Worm (Caenorhabditis elegans) whole organism, late embryonic: ENCODE results near the gene C05E11.7.
A peak's percentile ranks its signal among the peaks of the same experiment; 100 is the strongest.

Experiments
- K02D7.2 ChIP-seq: sonication (generic microtip); optimal IDR thresholded peaks from 2 replicates; lab custom pipeline; 2017; ENCODE audit warnings: mild to moderate bottlenecking, missing genetic modification characterization, missing compliant biosample characterization
- ama-1 ChIP-seq: fragments of 150-350 bp; optimal IDR thresholded peaks from 2 replicates; lab custom pipeline; 2014
- ceh-18 ChIP-seq: sonication (generic microtip); optimal IDR thresholded peaks from 2 replicates; lab custom pipeline; 2016; ENCODE audit warnings: missing genetic modification characterization, missing compliant biosample characterization
- ceh-22 ChIP-seq: sonication (generic microtip); optimal IDR thresholded peaks from 2 replicates; lab custom pipeline; 2017; ENCODE audit warnings: missing biosample characterization, missing genetic modification characterization
- dve-1 ChIP-seq: sonication (generic microtip); optimal IDR thresholded peaks from 2 replicates; lab custom pipeline; 2017; ENCODE audit warnings: antibody characterized with exemption, mild to moderate bottlenecking, missing genetic modification characterization, missing compliant biosample characterization
- elt-2 ChIP-seq: sonication (generic microtip); optimal IDR thresholded peaks from 2 replicates; lab custom pipeline; 2016; ENCODE audit warnings: missing genetic modification reagents, missing genetic modification characterization, missing compliant biosample characterization
- hlh-6 ChIP-seq: sonication (generic microtip); optimal IDR thresholded peaks from 2 replicates; lab custom pipeline; 2016; ENCODE audit warnings: missing genotype, missing genetic modification characterization, missing compliant biosample characterization
- lin-11 ChIP-seq: fragments of 200-800 bp; sonication (Bioruptor generic); optimal IDR thresholded peaks from 2 replicates; lab custom pipeline; 2018; ENCODE audit warnings: mild to moderate bottlenecking, missing genetic modification characterization, missing compliant biosample characterization
- nhr-11 ChIP-seq: fragments of 150-350 bp; optimal IDR thresholded peaks from 2 replicates; lab custom pipeline; 2014; ENCODE audit warnings: missing biosample characterization, missing genetic modification characterization
- pqm-1 ChIP-seq: sonication (generic microtip); optimal IDR thresholded peaks from 2 replicates; lab custom pipeline; 2016; ENCODE audit warnings: missing genetic modification characterization, missing compliant biosample characterization
- tbx-2 ChIP-seq: sonication (generic microtip); optimal IDR thresholded peaks from 2 replicates; lab custom pipeline; 2016; ENCODE audit warnings: missing genetic modification characterization, missing compliant biosample characterization
- tbx-7 ChIP-seq: sonication (generic microtip); optimal IDR thresholded peaks from 2 replicates; lab custom pipeline; 2016; ENCODE audit warnings: missing genotype, missing genetic modification characterization, missing compliant biosample characterization
- unc-86 ChIP-seq: sonication (generic microtip); optimal IDR thresholded peaks from 2 replicates; lab custom pipeline; 2016; ENCODE audit warnings: missing genetic modification characterization, missing compliant biosample characterization

DNA sequence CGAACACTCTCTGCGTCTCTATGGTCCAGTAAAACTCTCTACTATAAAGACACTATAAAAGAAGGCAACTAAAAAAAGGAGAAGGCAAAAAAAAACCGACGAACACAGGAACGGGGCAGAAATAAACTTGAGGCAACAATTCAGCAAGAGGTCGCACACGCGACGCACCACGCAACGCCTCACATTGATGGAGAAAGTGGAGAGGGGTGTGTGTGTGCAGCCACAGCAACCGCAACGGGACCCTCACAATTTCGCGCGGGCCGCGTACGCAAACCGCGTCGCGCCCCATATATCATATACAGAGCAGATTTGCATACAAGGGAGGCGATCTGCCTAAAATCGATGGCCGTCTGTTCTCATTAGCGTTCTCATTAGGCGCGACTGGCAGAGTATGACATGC, 31.4 kb upstream of the C05E11.7 start:
- TF ChIP-seq tbx-2 (tag; lab: Kevin White, UChicago) = peak; percentile 89
- TF ChIP-seq elt-2 = no peak
- TF ChIP-seq nhr-11 (tag; lab: Kevin White, UChicago) = no peak
- TF ChIP-seq dve-1 (tag; lab: Kevin White, UChicago) = no peak
- TF ChIP-seq ceh-18 = peak; percentile 22
- no peak for TF ChIP-seq ama-1 (lab: Kevin White, UChicago)
- TF ChIP-seq unc-86 = no peak
- no peak for TF ChIP-seq K02D7.2 (tag; lab: Kevin White, UChicago)
- TF ChIP-seq lin-11 (tag; lab: Kevin White, UChicago) = no peak
- peak; percentile 70 for TF ChIP-seq hlh-6 (tag; lab: Kevin White, UChicago)
- TF ChIP-seq ceh-22 = no peak
- TF ChIP-seq tbx-7 (tag; lab: Kevin White, UChicago) = no peak
- TF ChIP-seq pqm-1 (tag; lab: Kevin White, UChicago) = no peak
